Fruit fly (Drosophila melanogaster): ENCODE measurements around the gene Rpn12R.

Gene Rpn12R

dm6 chr3L:15043874-15044336 lies 1.5 kb upstream of the Rpn12R start, which contains the start of gene ind:
ind (minus strand) TSS chr3L:15043924.
- TF ChIP-seq CG4496 (GFP tag; IDR thresholded peaks at IDR 0.05), result no peak
- TF ChIP-seq Ets98B (GFP tag; IDR thresholded peaks at IDR 0.05), result no peak
- TF ChIP-seq CG9948 (tag; optimal IDR thresholded peaks at IDR 0.05), result no peak
- TF ChIP-seq Pif1B (GFP tag; optimal IDR thresholded peaks at IDR 0.05), result no peak
- TF ChIP-seq fd96Ca (GFP tag; IDR thresholded peaks at IDR 0.05), result no peak
- TF ChIP-seq CG32121 (GFP tag; IDR thresholded peaks at IDR 0.05), result no peak
- no peak for TF ChIP-seq CG15710 (tag; optimal IDR thresholded peaks at IDR 0.05)
- TF ChIP-seq CG8159 (tag; optimal IDR thresholded peaks at IDR 0.05), result no peak
- no peak for TF ChIP-seq Snoo (tag; optimal IDR thresholded peaks at IDR 0.05)
- TF ChIP-seq CG14655 (GFP tag; optimal IDR thresholded peaks at IDR 0.05), result no peak
- no peak for TF ChIP-seq CG12605 (GFP tag; IDR thresholded peaks at IDR 0.05)
- no peak for TF ChIP-seq CG8301 (tag; optimal IDR thresholded peaks at IDR 0.05)
- no peak for TF ChIP-seq gl (tag; optimal IDR thresholded peaks at IDR 0.05)

- no peak for TF ChIP-seq CG8159 (tag; optimal IDR thresholded peaks at IDR 0.05)
- TF ChIP-seq CG34367 (tag; optimal IDR thresholded peaks at IDR 0.05), result no peak
- no peak for TF ChIP-seq Pif1B (GFP tag; optimal IDR thresholded peaks at IDR 0.05)
- no peak for TF ChIP-seq CG13204 (GFP tag; optimal IDR thresholded peaks at IDR 0.05)
- TF ChIP-seq CG9948 (tag; optimal IDR thresholded peaks at IDR 0.05), result no peak
- no peak for TF ChIP-seq CG17806 (tag; optimal IDR thresholded peaks at IDR 0.05)
- TF ChIP-seq Ets98B (GFP tag; IDR thresholded peaks at IDR 0.05), result no peak
- no peak for TF ChIP-seq CG12605 (GFP tag; IDR thresholded peaks at IDR 0.05)
- TF ChIP-seq CG8301 (tag; optimal IDR thresholded peaks at IDR 0.05), result no peak
- no peak for TF ChIP-seq CG15710 (tag; optimal IDR thresholded peaks at IDR 0.05)
- no peak for TF ChIP-seq Pif1A (GFP tag; optimal IDR thresholded peaks at IDR 0.05)
- TF ChIP-seq D1 (tag; optimal IDR thresholded peaks at IDR 0.05), result no peak
- no peak for TF ChIP-seq CG10348 (GFP tag; IDR thresholded peaks at IDR 0.05)
- no peak for TF ChIP-seq fd96Ca (GFP tag; IDR thresholded peaks at IDR 0.05)
- no peak for TF ChIP-seq gl (tag; optimal IDR thresholded peaks at IDR 0.05)
- TF ChIP-seq CG14655 (GFP tag; optimal IDR thresholded peaks at IDR 0.05), result no peak
Observed at dm6 chr3L:15043465-15043864, 1.1 kb upstream of the Rpn12R start.

dm6 chr3L:15040329-15040886 lies 2.0 kb downstream of the Rpn12R start:
- TF ChIP-seq CG8301 (tag; optimal IDR thresholded peaks at IDR 0.05), result no peak
- no peak for TF ChIP-seq D1 (tag; optimal IDR thresholded peaks at IDR 0.05)
- TF ChIP-seq fd96Ca (GFP tag; IDR thresholded peaks at IDR 0.05), result no peak
- TF ChIP-seq Snoo (tag; optimal IDR thresholded peaks at IDR 0.05), result no peak
- TF ChIP-seq CG12605 (GFP tag; IDR thresholded peaks at IDR 0.05), result no peak
- TF ChIP-seq EcR (GFP tag; optimal IDR thresholded peaks at IDR 0.05), result no peak
- TF ChIP-seq CG8159 (tag; optimal IDR thresholded peaks at IDR 0.05), result no peak
- no peak for TF ChIP-seq CG9948 (tag; optimal IDR thresholded peaks at IDR 0.05)

dm6 chr3L:15039510-15039909 lies 2.9 kb downstream of the Rpn12R start:
- TF ChIP-seq D1 (tag; optimal IDR thresholded peaks at IDR 0.05), result no peak
- no peak for TF ChIP-seq gl (tag; optimal IDR thresholded peaks at IDR 0.05)
- TF ChIP-seq CG34367 (tag; optimal IDR thresholded peaks at IDR 0.05), result no peak
- TF ChIP-seq CG8301 (tag; optimal IDR thresholded peaks at IDR 0.05), result no peak
- no peak for TF ChIP-seq CG13204 (GFP tag; optimal IDR thresholded peaks at IDR 0.05)
- TF ChIP-seq Pif1A (GFP tag; optimal IDR thresholded peaks at IDR 0.05), result no peak
- TF ChIP-seq Ets98B (GFP tag; IDR thresholded peaks at IDR 0.05), result no peak
- no peak for TF ChIP-seq CG10348 (GFP tag; IDR thresholded peaks at IDR 0.05)

- TF ChIP-seq CG14655 (GFP tag; optimal IDR thresholded peaks at IDR 0.05) (peak; percentile 31), CG4496 (GFP tag; IDR thresholded peaks at IDR 0.05) (no peak), CG13204 (GFP tag; optimal IDR thresholded peaks at IDR 0.05) (no peak), Ets98B (GFP tag; IDR thresholded peaks at IDR 0.05) (no peak), CG8159 (tag; optimal IDR thresholded peaks at IDR 0.05) (peak; percentile 41), CG17806 (tag; optimal IDR thresholded peaks at IDR 0.05) (no peak), D1 (tag; optimal IDR thresholded peaks at IDR 0.05) (no peak), Pif1A (GFP tag; optimal IDR thresholded peaks at IDR 0.05) (peak; percentile 5)
Observed at dm6 chr3L:15035585-15035984, 6.8 kb downstream of the Rpn12R start.

- TF ChIP-seq gl (tag; optimal IDR thresholded peaks at IDR 0.05) (no peak), Pif1A (GFP tag; optimal IDR thresholded peaks at IDR 0.05) (no peak), CG17806 (tag; optimal IDR thresholded peaks at IDR 0.05) (no peak), CG4496 (GFP tag; IDR thresholded peaks at IDR 0.05) (no peak), CG9948 (tag; optimal IDR thresholded peaks at IDR 0.05) (no peak), rn (GFP tag; IDR thresholded peaks at IDR 0.05) (no peak), D1 (tag; optimal IDR thresholded peaks at IDR 0.05) (no peak), fd96Ca (GFP tag; IDR thresholded peaks at IDR 0.05) (no peak), CG13204 (GFP tag; optimal IDR thresholded peaks at IDR 0.05) (no peak), EcR (GFP tag; optimal IDR thresholded peaks at IDR 0.05) (no peak), CG15710 (tag; optimal IDR thresholded peaks at IDR 0.05) (no peak)
Observed at dm6 chr3L:15034714-15035076, 7.7 kb downstream of the Rpn12R start.
